Fruit fly (Drosophila melanogaster) whole organism, wandering third instar larva: ENCODE measurements around the gene eIF2gamma.
A peak's percentile ranks its signal among the peaks of the same experiment; 100 is the strongest.

Experiments
- Abd-B ChIP-seq: fragments of >200 bp; optimal IDR thresholded peaks from 2 replicates; lab custom pipeline; 2017; ENCODE audit warnings: missing biosample characterization, missing genetic modification characterization
- CrebA ChIP-seq: fragments of 200-800 bp; sonication (Bioruptor generic); optimal IDR thresholded peaks from 2 replicates; lab custom pipeline; 2016; ENCODE audit warnings: missing biosample characterization, mild to moderate bottlenecking, missing genetic modification characterization, borderline replicate concordance
- Dfd ChIP-seq: fragments of >200 bp; optimal IDR thresholded peaks from 2 replicates; lab custom pipeline; 2017; ENCODE audit warnings: missing biosample characterization, missing genetic modification characterization
- Dif ChIP-seq: fragments of 200-275, 200-300 bp; sonication (Bioruptor generic); optimal IDR thresholded peaks from 2 replicates; lab custom pipeline; 2018; ENCODE audit warnings: missing biosample characterization, missing genetic modification characterization; ENCODE audit not compliant: partially characterized antibody
- GATAd ChIP-seq: sonication (Bioruptor generic); optimal IDR thresholded peaks from 2 replicates; lab custom pipeline; 2016; ENCODE audit warnings: missing biosample characterization, missing genetic modification characterization
- HLH106 ChIP-seq: fragments of 200-800 bp; optimal IDR thresholded peaks from 3 replicates; lab custom pipeline; 2019; ENCODE audit warnings: missing biosample characterization, mild to moderate bottlenecking, missing genetic modification characterization, moderate library complexity
- Hr78 ChIP-seq: fragments of >200 bp; optimal IDR thresholded peaks from 2 replicates; lab custom pipeline; 2017; ENCODE audit warnings: missing biosample characterization, missing genetic modification characterization
- Jra ChIP-seq: sonication (Bioruptor generic); optimal IDR thresholded peaks from 2 replicates; lab custom pipeline; 2016; ENCODE audit warnings: missing biosample characterization, missing genetic modification characterization
- Myc ChIP-seq: fragments of >200 bp; optimal IDR thresholded peaks from 2 replicates; lab custom pipeline; 2017
- OdsH ChIP-seq: fragments of 200-800 bp; sonication (Bioruptor generic); optimal IDR thresholded peaks from 2 replicates; lab custom pipeline; 2016; ENCODE audit warnings: missing biosample characterization, mild to moderate bottlenecking, missing genetic modification characterization
- Rel ChIP-seq, 2 experiments: fragments of 200-800 bp; sonication (Bioruptor generic) in 1 of 2; optimal IDR thresholded peaks; 2 replicates in 1 of 2; 3 replicates in 1 of 2; lab custom pipeline; 2016 to 2019; ENCODE audit warnings: mild to moderate bottlenecking in 2 of 2, missing biosample characterization in 2 of 2, missing genetic modification characterization in 2 of 2, moderate library complexity in 1 of 2
- Sp1 ChIP-seq: fragments of 200-800 bp; sonication (Bioruptor generic); optimal IDR thresholded peaks from 3 replicates; lab custom pipeline; 2019; ENCODE audit warnings: missing biosample characterization, mild to moderate bottlenecking, missing genetic modification characterization, moderate library complexity
- Vsx2 ChIP-seq: fragments of 200-300, 225-300 bp; sonication (Bioruptor generic); optimal IDR thresholded peaks from 2 replicates; lab custom pipeline; 2018; ENCODE audit warnings: missing biosample characterization, missing genetic modification characterization; ENCODE audit not compliant: partially characterized antibody
- br ChIP-seq: fragments of 200-800 bp; sonication (Bioruptor generic); optimal IDR thresholded peaks from 2 replicates; lab custom pipeline; 2016; ENCODE audit warnings: missing biosample characterization, missing genetic modification characterization
- brk ChIP-seq: fragments of 200-800 bp; sonication (Bioruptor generic); optimal IDR thresholded peaks from 2 replicates; lab custom pipeline; 2016; ENCODE audit warnings: missing biosample characterization, mild to moderate bottlenecking, missing genetic modification characterization
- dl ChIP-seq, 2 experiments: fragments of 175-275, 200-275 bp in 1 of 2; fragments of 200-275 bp in 1 of 2; sonication (Bioruptor generic); optimal IDR thresholded peaks; lab custom pipeline; 2018; ENCODE audit warnings: mild to moderate bottlenecking in 2 of 2, missing biosample characterization in 2 of 2, missing genetic modification characterization in 2 of 2, moderate library complexity in 2 of 2; ENCODE audit not compliant: partially characterized antibody in 2 of 2, insufficient read depth in 1 of 2
- dmrt93B ChIP-seq: fragments of 200-800 bp; sonication (Bioruptor generic); optimal IDR thresholded peaks from 2 replicates; lab custom pipeline; 2018; ENCODE audit warnings: missing biosample characterization, mild to moderate bottlenecking, missing genetic modification characterization
- dsf ChIP-seq: sonication (Bioruptor generic); optimal IDR thresholded peaks from 2 replicates; lab custom pipeline; 2016; ENCODE audit warnings: missing biosample characterization, missing genetic modification characterization, borderline replicate concordance
- ey ChIP-seq: fragments of 200-800 bp; sonication (Bioruptor generic); optimal IDR thresholded peaks from 2 replicates; lab custom pipeline; 2016; ENCODE audit warnings: missing biosample characterization, missing genetic modification characterization
- foxo ChIP-seq, 2 experiments: fragments of 200-800 bp; sonication (Bioruptor generic); optimal IDR thresholded peaks; 2 replicates in 1 of 2; 3 replicates in 1 of 2; lab custom pipeline; 2016 to 2017; ENCODE audit warnings: missing biosample characterization in 2 of 2, missing genetic modification characterization in 2 of 2
- fru ChIP-seq: fragments of 200-800 bp; sonication (Bioruptor generic); optimal IDR thresholded peaks from 3 replicates; lab custom pipeline; 2016; ENCODE audit warnings: missing biosample characterization, mild to moderate bottlenecking, missing genetic modification characterization
- h ChIP-seq: fragments of 200-800 bp; sonication (Bioruptor generic); optimal IDR thresholded peaks from 3 replicates; lab custom pipeline; 2016; ENCODE audit warnings: missing biosample characterization, mild to moderate bottlenecking, missing genetic modification characterization
- jim ChIP-seq: fragments of 175-275, 200-325 bp; sonication (Bioruptor generic); optimal IDR thresholded peaks from 2 replicates; lab custom pipeline; 2016; ENCODE audit warnings: missing biosample characterization, mild to moderate bottlenecking, missing genetic modification characterization
- lola ChIP-seq: fragments of >200 bp; optimal IDR thresholded peaks from 2 replicates; lab custom pipeline; 2017; ENCODE audit warnings: missing biosample characterization, missing genetic modification characterization
- pan ChIP-seq: fragments of >200 bp; optimal IDR thresholded peaks from 2 replicates; lab custom pipeline; 2017
- psq ChIP-seq: fragments of 200-800 bp; sonication (Bioruptor generic); optimal IDR thresholded peaks from 3 replicates; lab custom pipeline; 2017; ENCODE audit warnings: missing biosample characterization, mild to moderate bottlenecking, missing genetic modification characterization, moderate library complexity
- rgr ChIP-seq: fragments of 200-800 bp; sonication (Bioruptor generic); optimal IDR thresholded peaks from 3 replicates; lab custom pipeline; 2016; ENCODE audit warnings: missing biosample characterization, mild to moderate bottlenecking, missing genetic modification characterization
- sage ChIP-seq: fragments of 200-800 bp; sonication (Bioruptor generic); optimal IDR thresholded peaks from 2 replicates; lab custom pipeline; 2016; ENCODE audit warnings: missing biosample characterization, mild to moderate bottlenecking, missing genetic modification characterization
- tai ChIP-seq: sonication (Bioruptor generic); optimal IDR thresholded peaks from 2 replicates; lab custom pipeline; 2016; ENCODE audit warnings: missing biosample characterization, missing genetic modification characterization
- usp ChIP-seq: fragments of >200 bp; optimal IDR thresholded peaks from 2 replicates; lab custom pipeline; 2017; ENCODE audit warnings: missing biosample characterization, missing genetic modification characterization
- woc ChIP-seq: sonication (Bioruptor generic); optimal IDR thresholded peaks from 2 replicates; lab custom pipeline; 2016; ENCODE audit warnings: missing biosample characterization, mild to moderate bottlenecking, missing genetic modification characterization

eIF2gamma gene

dm6 chr3R:15297904-15298303 is 34.6 kb upstream of the eIF2gamma start (continued):
- TF ChIP-seq CrebA (GFP tag; lab: Kevin White, UChicago): no peak

- TF ChIP-seq GATAd: no peak
- peak; percentile 55 for TF ChIP-seq woc
- TF ChIP-seq, all 38 proteins: peak for 1
Observed at dm6 chr3R:15293878-15294350, 30.7 kb upstream of the eIF2gamma start.

dm6 chr3R:15293005-15293877 is 30.0 kb upstream of the eIF2gamma start:
- TF ChIP-seq Abd-B (GFP tag; lab: Kevin White, UChicago) (no peak), br (GFP tag; lab: Kevin White, UChicago) (peak; percentile 30), dsf (GFP tag; lab: Kevin White, UChicago) (no peak), Sp1 (GFP tag; lab: Kevin White, UChicago) (peak; percentile 58), h (GFP tag; lab: Kevin White, UChicago) (peak; percentile 59), HLH106 (tag; lab: Kevin White, UChicago) (peak; percentile 27), Rel (GFP tag; optimal IDR thresholded peaks at IDR 0.05; lab: Kevin White, UChicago) (peak; percentile 13), Rel (tag; optimal IDR thresholded peaks at IDR 0.05; lab: Kevin White, UChicago) (no peak), pan (no peak), OdsH (peak; percentile 56), foxo (GFP tag; optimal IDR thresholded peaks at IDR 0.05; lab: Kevin White, UChicago) (peak in 1 of 2 experiments; percentile 55), Dfd (GFP tag; lab: Kevin White, UChicago) (no peak), psq (peak; percentile 75), jim (GFP tag; lab: Kevin White, UChicago) (peak; percentile 65), Jra (GFP tag; lab: Kevin White, UChicago) (no peak), fru (peak; percentile 45), lola (GFP tag; lab: Kevin White, UChicago) (no peak), ey (GFP tag; lab: Kevin White, UChicago) (peak; percentile 52), woc (peak; percentile 85)
- TF ChIP-seq, all 38 proteins: peak for 12

dm6 chr3R:15292241-15293004 is 29.2 kb upstream of the eIF2gamma start:
- TF ChIP-seq Abd-B (GFP tag; lab: Kevin White, UChicago): no peak
- no peak for TF ChIP-seq Dif (GFP tag; lab: Kevin White, UChicago)
- TF ChIP-seq foxo (GFP tag; optimal IDR thresholded peaks at IDR 0.05; lab: Kevin White, UChicago): peak in 1 of 2 experiments; percentile 40
- TF ChIP-seq Dfd (GFP tag; lab: Kevin White, UChicago): peak; percentile 94
- no peak for TF ChIP-seq GATAd
- TF ChIP-seq Hr78 (GFP tag; lab: Kevin White, UChicago): no peak

- TF ChIP-seq usp (GFP tag; lab: Kevin White, UChicago): no peak
- no peak for TF ChIP-seq sage (GFP tag; lab: Kevin White, UChicago)
- TF ChIP-seq fru: no peak
- peak; percentile 86 to 92 for TF ChIP-seq dl (GFP tag; optimal IDR thresholded peaks at IDR 0.05; lab: Kevin White, UChicago; ENCODE audit: insufficient read depth in 1 of 2, partially characterized antibody in 2 of 2)
- TF ChIP-seq Abd-B (GFP tag; lab: Kevin White, UChicago): no peak
- TF ChIP-seq h (GFP tag; lab: Kevin White, UChicago): peak; percentile 24
- TF ChIP-seq CrebA (GFP tag; lab: Kevin White, UChicago): no peak
- TF ChIP-seq rgr (GFP tag; lab: Kevin White, UChicago): peak; percentile 8
- peak; percentile 34 for TF ChIP-seq Sp1 (GFP tag; lab: Kevin White, UChicago)
- TF ChIP-seq Dif (GFP tag; lab: Kevin White, UChicago): peak; percentile 90
- TF ChIP-seq tai: no peak
- TF ChIP-seq brk: no peak
- peak; percentile 32 for TF ChIP-seq OdsH
- TF ChIP-seq Myc (lab: Kevin White, UChicago): no peak
- TF ChIP-seq Vsx2 (GFP tag; lab: Kevin White, UChicago): peak; percentile 70
- TF ChIP-seq psq: peak; percentile 64
- no peak for TF ChIP-seq br (GFP tag; lab: Kevin White, UChicago)
- no peak for TF ChIP-seq dmrt93B
- no peak for TF ChIP-seq GATAd
Observed at dm6 chr3R:15291551-15292223, 28.4 kb upstream of the eIF2gamma start.
